Fruit fly (Drosophila melanogaster): ENCODE measurements around the gene RIOK1.
A peak's percentile ranks its signal among the peaks of the same experiment; 100 is the strongest.

Gene RIOK1

dm6 chr3L:11680298-11680697 is 32.0 kb upstream of the RIOK1 start, which contains the start of gene CG32085:
Gene CG32085 (minus strand): TSS chr3L:11680344.
- no peak for TF ChIP-seq Dfd (GFP tag; optimal IDR thresholded peaks at IDR 0.05)
- TF ChIP-seq dl (GFP tag; optimal IDR thresholded peaks at IDR 0.05; ENCODE audit: insufficient read depth in 1 of 2, partially characterized antibody in 2 of 2), result no peak
- TF ChIP-seq Abd-B (GFP tag; optimal IDR thresholded peaks at IDR 0.05), result no peak
- TF ChIP-seq Mio (GFP tag; optimal IDR thresholded peaks at IDR 0.05), result no peak
- TF ChIP-seq Jra (GFP tag; optimal IDR thresholded peaks at IDR 0.05), result no peak
- TF ChIP-seq sv (GFP tag; optimal IDR thresholded peaks at IDR 0.05), result peak; percentile 52
- TF ChIP-seq rgr (GFP tag; optimal IDR thresholded peaks at IDR 0.05), result no peak
- peak in 1 of 2 experiments; percentile 38 for TF ChIP-seq foxo (GFP tag; optimal IDR thresholded peaks at IDR 0.05)
- TF ChIP-seq fru (GFP tag; optimal IDR thresholded peaks at IDR 0.05), result peak; percentile 11
- TF ChIP-seq Vsx2 (GFP tag; optimal IDR thresholded peaks at IDR 0.05; ENCODE audit: partially characterized antibody), result peak; percentile 33

dm6 chr3L:11678313-11678817 is 30.1 kb upstream of the RIOK1 start:
- TF ChIP-seq fru (GFP tag; optimal IDR thresholded peaks at IDR 0.05), result no peak
- TF ChIP-seq jim (GFP tag; optimal IDR thresholded peaks at IDR 0.05), result no peak
- TF ChIP-seq Hr83 (GFP tag; optimal IDR thresholded peaks at IDR 0.05; ENCODE audit: poor library complexity, severe bottlenecking), result no peak
- no peak for TF ChIP-seq brk (GFP tag; optimal IDR thresholded peaks at IDR 0.05)
- TF ChIP-seq Vsx2 (GFP tag; optimal IDR thresholded peaks at IDR 0.05; ENCODE audit: partially characterized antibody), result no peak
- TF ChIP-seq Jra (GFP tag; optimal IDR thresholded peaks at IDR 0.05), result no peak
- TF ChIP-seq Hnf4 (GFP tag; optimal IDR thresholded peaks at IDR 0.05), result no peak
- TF ChIP-seq usp (GFP tag; optimal IDR thresholded peaks at IDR 0.05), result no peak
- TF ChIP-seq HLH106 (tag; optimal IDR thresholded peaks at IDR 0.05), result no peak
- no peak for TF ChIP-seq CrebA (GFP tag; optimal IDR thresholded peaks at IDR 0.05; ENCODE audit: borderline replicate concordance)
- TF ChIP-seq N (GFP tag; optimal IDR thresholded peaks at IDR 0.05), result no peak
- TF ChIP-seq Rel (GFP tag; optimal IDR thresholded peaks at IDR 0.05), result no peak
- no peak for TF ChIP-seq Rel (tag; optimal IDR thresholded peaks at IDR 0.05)
- no peak for TF ChIP-seq dsf (GFP tag; optimal IDR thresholded peaks at IDR 0.05; ENCODE audit: borderline replicate concordance)
- no peak for TF ChIP-seq foxo (GFP tag; optimal IDR thresholded peaks at IDR 0.05)
- no peak for TF ChIP-seq sage (GFP tag; optimal IDR thresholded peaks at IDR 0.05)
- TF ChIP-seq pan (optimal IDR thresholded peaks at IDR 0.05), result no peak
- TF ChIP-seq h (GFP tag; optimal IDR thresholded peaks at IDR 0.05), result no peak

- TF ChIP-seq foxo (GFP tag; optimal IDR thresholded peaks at IDR 0.05) (peak in 1 of 2 experiments; percentile 28), pan (optimal IDR thresholded peaks at IDR 0.05) (no peak)
Measured at dm6 chr3L:11656189-11656588, 7.9 kb upstream of the RIOK1 start.

- no peak for TF ChIP-seq Myc (optimal IDR thresholded peaks at IDR 0.05)
- no peak for TF ChIP-seq Mio (GFP tag; optimal IDR thresholded peaks at IDR 0.05)
- TF ChIP-seq Abd-B (GFP tag; optimal IDR thresholded peaks at IDR 0.05), result no peak
- TF ChIP-seq psq (GFP tag; optimal IDR thresholded peaks at IDR 0.05), result no peak
- no peak for TF ChIP-seq h (GFP tag; optimal IDR thresholded peaks at IDR 0.05)
- no peak for TF ChIP-seq sage (GFP tag; optimal IDR thresholded peaks at IDR 0.05)
- no peak for TF ChIP-seq CG32264 (GFP tag; optimal IDR thresholded peaks at IDR 0.05)
- TF ChIP-seq jim (GFP tag; optimal IDR thresholded peaks at IDR 0.05), result no peak
- TF ChIP-seq tai (GFP tag; optimal IDR thresholded peaks at IDR 0.05), result no peak
- TF ChIP-seq usp (GFP tag; optimal IDR thresholded peaks at IDR 0.05), result no peak
- TF ChIP-seq sv (GFP tag; optimal IDR thresholded peaks at IDR 0.05), result no peak
Measured at dm6 chr3L:11645933-11646332, 2.3 kb downstream of the RIOK1 start, which contains the start of gene CG6071. Gene CG6071 (minus strand): TSS chr3L:11646033.

- TF ChIP-seq GATAd (GFP tag; optimal IDR thresholded peaks at IDR 0.05) (no peak), br (GFP tag; optimal IDR thresholded peaks at IDR 0.05) (no peak), Myc (optimal IDR thresholded peaks at IDR 0.05) (no peak)
Measured at dm6 chr3L:11636829-11637228, 11.4 kb downstream of the RIOK1 start.

- TF ChIP-seq h (GFP tag; optimal IDR thresholded peaks at IDR 0.05) (no peak), Dfd (GFP tag; optimal IDR thresholded peaks at IDR 0.05) (no peak), Sp1 (GFP tag; optimal IDR thresholded peaks at IDR 0.05) (no peak), psq (GFP tag; optimal IDR thresholded peaks at IDR 0.05) (no peak), ey (GFP tag; optimal IDR thresholded peaks at IDR 0.05) (no peak), dsf (GFP tag; optimal IDR thresholded peaks at IDR 0.05; ENCODE audit: borderline replicate concordance) (no peak), fru (GFP tag; optimal IDR thresholded peaks at IDR 0.05) (no peak), brk (GFP tag; optimal IDR thresholded peaks at IDR 0.05) (no peak), CrebA (GFP tag; optimal IDR thresholded peaks at IDR 0.05; ENCODE audit: borderline replicate concordance) (no peak), jim (GFP tag; optimal IDR thresholded peaks at IDR 0.05) (no peak), CG32264 (GFP tag; optimal IDR thresholded peaks at IDR 0.05) (no peak), br (GFP tag; optimal IDR thresholded peaks at IDR 0.05) (no peak), lola (GFP tag; optimal IDR thresholded peaks at IDR 0.05) (no peak), Jra (GFP tag; optimal IDR thresholded peaks at IDR 0.05) (no peak), foxo (GFP tag; optimal IDR thresholded peaks at IDR 0.05) (no peak), Abd-B (GFP tag; optimal IDR thresholded peaks at IDR 0.05) (no peak), HLH106 (tag; optimal IDR thresholded peaks at IDR 0.05) (no peak), dmrt93B (GFP tag; optimal IDR thresholded peaks at IDR 0.05) (no peak), OdsH (GFP tag; optimal IDR thresholded peaks at IDR 0.05) (no peak)
Measured at dm6 chr3L:11634551-11634950, 13.7 kb downstream of the RIOK1 start.
